Worm (Caenorhabditis elegans) whole organism, L1 larva: Measurements from ENCODE around the gene str-248.

Experiments used
- C34B4.2 ChIP-seq: sonication (generic microtip); optimal IDR thresholded peaks from 2 replicates; lab custom pipeline; 2017; ENCODE audit warnings: mild to moderate bottlenecking, missing genetic modification characterization, missing compliant biosample characterization
- ceh-8 ChIP-seq: fragments of 200-800 bp; sonication (Bioruptor generic); optimal IDR thresholded peaks from 2 replicates; lab custom pipeline; 2018; ENCODE audit warnings: mild to moderate bottlenecking, missing genetic modification characterization, moderate library complexity, missing compliant biosample characterization
- ces-1 ChIP-seq: fragments of 150-350 bp; optimal IDR thresholded peaks from 2 replicates; lab custom pipeline; 2014; ENCODE audit warnings: missing biosample characterization, missing genetic modification reagents, missing genetic modification characterization
- elt-3 ChIP-seq, 6 experiments: fragments of 150-350 bp in 1 of 6; sonication (generic microtip); optimal IDR thresholded peaks; 2 replicates each; lab custom pipeline; 2017 to 2018; ENCODE audit warnings: missing biosample characterization in 6 of 6, missing genetic modification characterization in 6 of 6, inconsistent platforms in 1 of 6
- lin-13 ChIP-seq: fragments of 150-350 bp; optimal IDR thresholded peaks from 2 replicates; lab custom pipeline; 2014; ENCODE audit warnings: missing biosample characterization, missing genetic modification reagents, missing genetic modification characterization
- mdl-1 ChIP-seq, 2 experiments: fragments of 150-350 bp; optimal IDR thresholded peaks; 2 replicates each; lab custom pipeline; 2014 to 2017; ENCODE audit warnings: missing biosample characterization in 2 of 2, missing genetic modification characterization in 2 of 2, inconsistent platforms in 1 of 2
- nhr-76 ChIP-seq: sonication (generic microtip); optimal IDR thresholded peaks from 2 replicates; lab custom pipeline; 2017; ENCODE audit warnings: missing biosample characterization, missing genetic modification characterization
- pqm-1 ChIP-seq: sonication (generic microtip); optimal IDR thresholded peaks from 3 replicates; lab custom pipeline; 2017; ENCODE audit warnings: missing biosample characterization, missing genetic modification characterization
- skn-1 ChIP-seq: fragments of 150-350 bp; optimal IDR thresholded peaks from 2 replicates; lab custom pipeline; 2014; ENCODE audit warnings: missing biosample characterization, missing genetic modification characterization
- snpc-4 ChIP-seq: fragments of 150-350 bp; optimal IDR thresholded peaks from 2 replicates; lab custom pipeline; 2014; ENCODE audit warnings: missing biosample characterization, missing genetic modification characterization
- unc-62 ChIP-seq: fragments of 150-350 bp; optimal IDR thresholded peaks from 2 replicates; lab custom pipeline; 2014; ENCODE audit warnings: missing biosample characterization, missing genetic modification reagents, missing genetic modification characterization
- zag-1 ChIP-seq: fragments of 150-350 bp; optimal IDR thresholded peaks from 2 replicates; lab custom pipeline; 2014; ENCODE audit warnings: missing biosample characterization, missing genetic modification characterization
- ztf-11 ChIP-seq, 2 experiments: sonication (generic microtip); optimal IDR thresholded peaks; 2 replicates each; lab custom pipeline; 2016 to 2017; ENCODE audit warnings: missing genetic modification characterization in 2 of 2, missing biosample characterization in 1 of 2, missing compliant biosample characterization in 1 of 2

DNA sequence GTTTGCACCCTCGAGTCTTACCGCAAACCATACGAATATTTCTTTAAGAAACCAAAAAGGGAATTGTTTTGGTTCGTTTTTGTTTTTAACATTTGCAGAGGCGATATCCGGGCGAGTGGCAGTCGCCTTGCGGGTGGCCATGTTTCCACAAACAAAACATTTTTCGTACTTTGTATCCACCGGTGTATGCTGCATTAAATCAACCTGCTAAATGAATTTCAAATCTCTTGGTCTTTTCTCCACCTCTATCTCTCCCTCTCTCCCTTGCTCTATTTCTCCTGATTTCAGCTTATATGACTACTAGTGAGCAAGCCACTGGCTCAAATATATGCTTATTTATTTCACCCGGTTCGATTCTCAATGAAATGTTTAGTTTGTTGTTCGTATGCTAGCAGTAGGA, 47.8 kb upstream of the str-248 start, which contains the start of gene nhr-52:
- TF ChIP-seq ztf-11 (tag; optimal IDR thresholded peaks at IDR 0.05; lab: Kevin White, UChicago), result no peak
- TF ChIP-seq lin-13 (GFP tag; lab: Kevin White, UChicago), result no peak
- no peak for TF ChIP-seq nhr-76 (tag; lab: Kevin White, UChicago)
- no peak for TF ChIP-seq unc-62
- TF ChIP-seq elt-3 (tag; optimal IDR thresholded peaks at IDR 0.05; lab: Kevin White, UChicago), result no peak
- TF ChIP-seq ceh-8 (GFP tag; lab: Kevin White, UChicago), result no peak
- TF ChIP-seq mdl-1 (tag; optimal IDR thresholded peaks at IDR 0.05; lab: Kevin White, UChicago), result no peak
- TF ChIP-seq snpc-4, result no peak
- no peak for TF ChIP-seq C34B4.2 (tag; lab: Kevin White, UChicago)
- TF ChIP-seq skn-1 (tag; lab: Kevin White, UChicago), result no peak
- TF ChIP-seq pqm-1, result no peak
- TF ChIP-seq zag-1 (tag; lab: Kevin White, UChicago), result no peak
- no peak for TF ChIP-seq ces-1
